Worm (Caenorhabditis elegans) whole organism, L2 larva: ENCODE results near the gene H10E21.4.

Source experiments
- F13H6.1 ChIP-seq: sonication (generic microtip); optimal IDR thresholded peaks from 2 replicates; lab custom pipeline; 2016; ENCODE audit warnings: missing genetic modification characterization, missing compliant biosample characterization
- R02D3.7 ChIP-seq: fragments of 150-350 bp; optimal IDR thresholded peaks from 2 replicates; lab custom pipeline; 2014; ENCODE audit warnings: missing biosample characterization, missing genetic modification characterization
- Y55F3AM.14 ChIP-seq: fragments of 200-800 bp; sonication (Bioruptor generic); optimal IDR thresholded peaks from 2 replicates; lab custom pipeline; 2018; ENCODE audit warnings: mild to moderate bottlenecking, missing genetic modification characterization, missing compliant biosample characterization
- ZK546.5 ChIP-seq: sonication (generic microtip); optimal IDR thresholded peaks from 2 replicates; lab custom pipeline; 2017; ENCODE audit warnings: missing biosample characterization, missing genetic modification characterization
- alr-1 ChIP-seq: fragments of 150-350 bp; optimal IDR thresholded peaks from 2 replicates; lab custom pipeline; 2014; ENCODE audit warnings: missing biosample characterization, missing genetic modification characterization
- ceh-16 ChIP-seq: fragments of 150-350 bp; optimal IDR thresholded peaks from 2 replicates; lab custom pipeline; 2014; ENCODE audit warnings: missing biosample characterization, missing genetic modification characterization
- ceh-82 ChIP-seq: fragments of 150-350 bp; optimal IDR thresholded peaks from 2 replicates; lab custom pipeline; 2014; ENCODE audit warnings: missing biosample characterization, missing genetic modification characterization
- crh-2 ChIP-seq: sonication (generic microtip); optimal IDR thresholded peaks from 2 replicates; lab custom pipeline; 2017; ENCODE audit warnings: missing biosample characterization, missing genetic modification characterization
- dmd-4 ChIP-seq: sonication (generic microtip); optimal IDR thresholded peaks from 2 replicates; lab custom pipeline; 2017; ENCODE audit warnings: missing biosample characterization, missing genetic modification characterization
- egl-27 ChIP-seq: sonication (generic microtip); optimal IDR thresholded peaks from 3 replicates; lab custom pipeline; 2017; ENCODE audit warnings: missing biosample characterization, missing genetic modification reagents, missing genetic modification characterization
- elt-1 ChIP-seq: fragments of 150-350 bp; optimal IDR thresholded peaks from 2 replicates; lab custom pipeline; 2014; ENCODE audit warnings: missing biosample characterization, missing genetic modification characterization
- elt-3 ChIP-seq: sonication (generic microtip); optimal IDR thresholded peaks from 2 replicates; lab custom pipeline; 2017; ENCODE audit warnings: missing biosample characterization, missing genetic modification characterization
- fos-1 ChIP-seq: fragments of 150-350 bp; optimal IDR thresholded peaks from 2 replicates; lab custom pipeline; 2014; ENCODE audit warnings: missing biosample characterization, missing genetic modification characterization
- gmeb-1 ChIP-seq: fragments of 150-350 bp; optimal IDR thresholded peaks from 2 replicates; lab custom pipeline; 2014; ENCODE audit warnings: missing biosample characterization, missing genetic modification characterization
- lin-11 ChIP-seq: fragments of 150-350 bp; sonication (generic microtip); optimal IDR thresholded peaks from 2 replicates; lab custom pipeline; 2014; ENCODE audit warnings: missing biosample characterization, missing genetic modification characterization, inconsistent platforms, mixed read lengths
- lin-13 ChIP-seq: fragments of 150-350 bp; optimal IDR thresholded peaks from 2 replicates; lab custom pipeline; 2014; ENCODE audit warnings: missing biosample characterization, missing genetic modification reagents, missing genetic modification characterization
- lin-39 ChIP-seq: fragments of 150-350 bp; optimal IDR thresholded peaks from 2 replicates; lab custom pipeline; 2014; ENCODE audit warnings: missing biosample characterization, missing genetic modification reagents, missing genetic modification characterization
- lsy-2 ChIP-seq, 2 experiments: fragments of 150-350 bp in 1 of 2; sonication (generic microtip) in 1 of 2; optimal IDR thresholded peaks; 2 replicates each; lab custom pipeline; 2014 to 2017; ENCODE audit warnings: missing biosample characterization in 2 of 2, missing genetic modification characterization in 2 of 2
- mab-5 ChIP-seq: fragments of 150-350 bp; optimal IDR thresholded peaks from 2 replicates; lab custom pipeline; 2014; ENCODE audit warnings: missing biosample characterization, missing genetic modification characterization
- mbf-1 ChIP-seq: sonication (generic microtip); optimal IDR thresholded peaks from 2 replicates; lab custom pipeline; 2017; ENCODE audit warnings: missing biosample characterization, missing genetic modification characterization
- mdl-1 ChIP-seq, 2 experiments: fragments of 150-350 bp in 1 of 2; sonication (generic microtip) in 1 of 2; optimal IDR thresholded peaks; 2 replicates each; lab custom pipeline; 2017; ENCODE audit warnings: missing biosample characterization in 2 of 2, missing genetic modification characterization in 2 of 2
- nhr-10 ChIP-seq: sonication (generic microtip); optimal IDR thresholded peaks from 2 replicates; lab custom pipeline; 2017; ENCODE audit warnings: missing biosample characterization, missing genetic modification characterization
- nhr-11 ChIP-seq: fragments of 150-350 bp; optimal IDR thresholded peaks from 2 replicates; lab custom pipeline; 2014; ENCODE audit warnings: missing biosample characterization, missing genetic modification characterization
- nhr-12 ChIP-seq: fragments of 150-350 bp; optimal IDR thresholded peaks from 2 replicates; lab custom pipeline; 2014; ENCODE audit warnings: missing biosample characterization, missing genetic modification characterization
- nhr-129 ChIP-seq: fragments of 150-350 bp; optimal IDR thresholded peaks from 2 replicates; lab custom pipeline; 2014; ENCODE audit warnings: missing biosample characterization, missing genetic modification characterization
- nhr-21 ChIP-seq: fragments of 150-350 bp; optimal IDR thresholded peaks from 2 replicates; lab custom pipeline; 2014; ENCODE audit warnings: missing biosample characterization, missing genetic modification characterization
- nhr-23 ChIP-seq: fragments of 150-350 bp; optimal IDR thresholded peaks from 2 replicates; lab custom pipeline; 2014; ENCODE audit warnings: missing biosample characterization, missing genetic modification reagents, missing genetic modification characterization
- nhr-237 ChIP-seq: fragments of 150-350 bp; optimal IDR thresholded peaks from 2 replicates; lab custom pipeline; 2014; ENCODE audit warnings: missing biosample characterization, missing genetic modification characterization
- nhr-25 ChIP-seq: fragments of 150-350 bp; sonication (generic microtip); optimal IDR thresholded peaks from 3 replicates; lab custom pipeline; 2014; ENCODE audit warnings: missing biosample characterization, missing genetic modification characterization
- sem-4 ChIP-seq: fragments of 150-350 bp; optimal IDR thresholded peaks from 2 replicates; lab custom pipeline; 2014; ENCODE audit warnings: missing biosample characterization, missing genetic modification reagents, missing genetic modification characterization
- skn-1 ChIP-seq: sonication (generic microtip); optimal IDR thresholded peaks from 2 replicates; lab custom pipeline; 2017; ENCODE audit warnings: missing biosample characterization, missing genetic modification characterization
- sma-3 ChIP-seq: sonication (generic microtip); optimal IDR thresholded peaks from 2 replicates; lab custom pipeline; 2016; ENCODE audit warnings: missing genetic modification reagents, missing genetic modification characterization, missing compliant biosample characterization
- sma-9 ChIP-seq, 2 experiments: fragments of 150-350 bp in 1 of 2; sonication (generic microtip) in 1 of 2; optimal IDR thresholded peaks; 2 replicates each; lab custom pipeline; 2014 to 2016; ENCODE audit warnings: missing genetic modification characterization in 2 of 2, mild to moderate bottlenecking in 1 of 2, missing biosample characterization in 1 of 2, missing compliant biosample characterization in 1 of 2, missing genetic modification reagents in 1 of 2, moderate library complexity in 1 of 2
- snpc-4 ChIP-seq: fragments of 150-350 bp; optimal IDR thresholded peaks from 2 replicates; lab custom pipeline; 2014; ENCODE audit warnings: missing biosample characterization, missing genetic modification characterization
- unc-39 ChIP-seq: fragments of 150-350 bp; optimal IDR thresholded peaks from 2 replicates; lab custom pipeline; 2014; ENCODE audit warnings: missing biosample characterization, missing genetic modification characterization
- unc-55 ChIP-seq: fragments of 150-350 bp; sonication (generic microtip); optimal IDR thresholded peaks from 3 replicates; lab custom pipeline; 2014; ENCODE audit warnings: missing biosample characterization, missing genetic modification reagents, missing genetic modification characterization
- unc-62 ChIP-seq: fragments of 150-350 bp; optimal IDR thresholded peaks from 2 replicates; lab custom pipeline; 2014; ENCODE audit warnings: missing biosample characterization, missing genetic modification reagents, missing genetic modification characterization
- zag-1 ChIP-seq: fragments of 150-350 bp; optimal IDR thresholded peaks from 2 replicates; lab custom pipeline; 2014; ENCODE audit warnings: missing biosample characterization, missing genetic modification characterization
- ztf-1 ChIP-seq: fragments of 200-800 bp; sonication (Bioruptor generic); conservative IDR thresholded peaks from 2 replicates; pipeline ENCODE4 v1.3.6; 2022; ENCODE audit warnings: missing genetic modification characterization, missing compliant biosample characterization
- ztf-11 ChIP-seq: sonication (generic microtip); optimal IDR thresholded peaks from 2 replicates; lab custom pipeline; 2017; ENCODE audit warnings: missing biosample characterization, missing genetic modification characterization
- ztf-4 ChIP-seq: fragments of 150-350 bp; optimal IDR thresholded peaks from 2 replicates; lab custom pipeline; 2014; ENCODE audit warnings: missing biosample characterization, missing genetic modification characterization

Gene H10E21.4

DNA sequence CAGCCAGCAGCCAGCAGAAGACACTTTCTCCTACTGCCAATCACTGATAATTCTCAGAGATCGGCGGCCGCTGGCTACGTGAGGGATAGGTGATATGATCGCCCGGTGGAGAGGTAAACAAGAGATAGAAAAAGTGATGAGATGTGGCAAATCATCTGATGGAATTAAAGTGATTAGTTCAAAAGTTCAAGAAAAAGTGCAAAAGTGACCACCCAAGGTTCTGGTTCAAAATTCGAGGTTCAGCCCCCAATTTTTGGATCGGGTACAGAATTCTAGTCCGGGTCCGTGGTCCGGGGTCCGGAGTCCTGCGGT, 46.1 kb upstream of the H10E21.4 start (continued):
- TF ChIP-seq elt-1 (no peak), mdl-1 (tag; optimal IDR thresholded peaks at IDR 0.05; lab: Kevin White, UChicago) (no peak), lin-11 (peak; percentile 9), ztf-4 (tag; lab: Kevin White, UChicago) (no peak), nhr-10 (tag; lab: Kevin White, UChicago) (no peak), snpc-4 (tag; lab: Kevin White, UChicago) (no peak), zag-1 (no peak), crh-2 (no peak), unc-62 (GFP tag; lab: Kevin White, UChicago) (no peak)

DNA sequence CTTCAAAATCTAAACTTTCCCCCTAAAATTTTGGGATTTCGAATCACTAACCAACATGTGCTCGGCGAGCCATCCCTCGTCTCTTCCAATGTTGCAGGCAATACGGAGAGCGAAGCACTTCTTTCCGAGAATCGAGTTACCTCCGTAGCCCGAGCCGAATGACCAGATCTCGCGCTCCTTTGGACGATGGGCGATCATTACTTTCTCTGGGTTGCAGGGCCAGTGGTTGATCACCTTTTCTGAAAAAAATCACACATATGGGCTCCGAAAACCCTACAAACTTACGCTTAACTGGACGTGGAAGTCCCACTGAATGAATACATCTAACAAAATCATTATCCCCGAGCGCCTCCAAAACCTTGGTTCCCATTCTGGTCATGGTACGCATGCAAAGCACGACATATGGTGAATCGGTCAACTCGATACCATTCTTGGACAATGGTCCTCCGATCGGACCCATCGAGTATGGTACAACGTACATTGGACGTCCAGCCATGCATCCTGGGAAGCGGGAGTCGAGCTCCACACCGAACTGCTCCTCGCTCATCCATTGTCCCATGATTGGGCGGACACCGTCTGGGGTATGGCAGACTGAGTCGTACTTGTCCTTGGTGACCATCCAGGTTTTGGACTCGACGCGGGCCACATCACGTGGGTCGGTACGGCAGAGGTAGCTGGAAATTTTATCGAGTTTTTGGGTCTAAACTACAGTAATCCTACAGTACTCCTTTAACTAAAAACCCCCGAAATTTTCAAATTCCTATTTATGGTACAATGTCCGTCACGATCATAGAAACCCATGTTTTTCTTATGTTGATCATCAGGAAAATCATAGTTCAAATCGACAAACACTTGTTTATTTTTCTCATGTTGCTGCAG, 45.5 kb upstream of the H10E21.4 start:
- TF ChIP-seq crh-2 (no peak), lsy-2 (tag; optimal IDR thresholded peaks at IDR 0.05; lab: Kevin White, UChicago) (peak in 1 of 2 experiments; percentile 29), ceh-16 (tag; lab: Kevin White, UChicago) (no peak), zag-1 (no peak), ZK546.5 (tag; lab: Kevin White, UChicago) (no peak), elt-3 (no peak), sem-4 (no peak), lin-11 (peak; percentile 9), sma-3 (no peak), Y55F3AM.14 (GFP tag; lab: Kevin White, UChicago) (no peak), lin-13 (GFP tag; lab: Kevin White, UChicago) (no peak), unc-39 (tag; lab: Kevin White, UChicago) (no peak), ztf-1 (no peak), nhr-10 (tag; lab: Kevin White, UChicago) (no peak), egl-27 (tag; lab: Kevin White, UChicago) (no peak), mbf-1 (tag; lab: Kevin White, UChicago) (no peak)

DNA sequence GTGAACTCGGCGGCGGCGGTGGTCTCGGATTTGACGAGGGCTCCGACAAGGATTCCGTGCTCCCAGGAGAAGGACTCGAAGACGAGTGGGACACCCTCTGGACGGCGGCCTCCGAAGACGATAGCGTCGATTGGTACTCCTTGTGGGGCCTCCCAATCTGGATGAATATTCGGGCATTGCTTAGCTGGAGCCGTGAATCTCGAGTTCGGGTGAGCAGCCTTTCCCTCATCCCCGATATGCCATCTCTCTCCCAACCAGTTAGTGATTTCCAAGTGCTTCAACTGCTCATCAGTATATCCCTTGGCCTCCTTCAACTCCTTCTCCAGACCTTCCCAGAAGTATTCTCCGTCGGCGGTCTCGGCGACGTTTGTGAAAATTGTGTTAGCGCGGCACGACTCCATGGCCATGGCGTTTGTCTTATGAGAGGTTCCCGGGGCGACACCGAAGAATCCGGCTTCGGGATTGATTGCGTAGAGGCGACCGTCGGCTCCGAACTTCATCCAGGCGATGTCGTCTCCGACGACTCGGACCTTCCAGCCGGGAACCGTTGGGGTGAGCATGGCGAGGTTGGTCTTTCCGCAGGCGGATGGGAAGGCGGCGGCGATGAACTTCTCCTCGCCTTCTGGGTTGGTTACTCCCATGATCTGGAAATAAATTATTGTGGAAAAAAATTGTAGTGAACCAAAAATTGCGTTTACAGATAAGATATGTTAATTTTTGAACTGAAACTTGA, 44.3 kb upstream of the H10E21.4 start:
- TF ChIP-seq ztf-1 (0 out of 2 replicates have a peak, but pooled peaks have one; percentile 33), nhr-12 (tag; lab: Kevin White, UChicago) (no peak)

DNA sequence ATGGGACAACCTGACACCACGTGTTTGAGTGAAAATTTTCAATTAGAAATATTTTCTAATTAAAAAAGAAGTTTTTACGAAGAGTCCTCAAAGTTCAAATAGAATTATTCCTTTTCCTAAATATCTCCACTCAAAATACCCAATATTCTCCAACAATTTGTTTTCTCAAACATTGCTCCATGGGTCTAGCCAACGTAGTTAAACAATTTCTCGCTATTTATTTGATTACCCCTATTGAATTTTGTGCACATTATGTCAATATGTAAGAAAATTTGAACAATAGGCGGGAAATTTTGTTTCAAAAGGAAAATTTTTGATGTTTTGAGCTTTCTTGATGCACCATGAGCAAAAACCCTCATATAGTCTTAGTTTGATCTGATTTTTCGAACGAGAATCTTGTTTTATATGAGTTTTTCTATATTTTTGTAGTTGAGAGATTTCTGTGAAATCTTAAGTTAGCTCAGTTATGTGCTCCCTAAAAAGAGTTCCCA, 43.0 kb upstream of the H10E21.4 start:
- no peak for TF ChIP-seq elt-3
- TF ChIP-seq gmeb-1 (tag; lab: Kevin White, UChicago): no peak
- TF ChIP-seq nhr-25 (tag; lab: Kevin White, UChicago): peak; percentile 48
- TF ChIP-seq nhr-10 (tag; lab: Kevin White, UChicago): no peak
- no peak for TF ChIP-seq ceh-16 (tag; lab: Kevin White, UChicago)
- no peak for TF ChIP-seq nhr-23 (tag; lab: Kevin White, UChicago)
- no peak for TF ChIP-seq nhr-21 (tag; lab: Kevin White, UChicago)
- 0 out of 2 replicates have a peak, but pooled peaks have one; percentile 69 for TF ChIP-seq ztf-1
- peak; percentile 68 for TF ChIP-seq nhr-129
- no peak for TF ChIP-seq ceh-82 (tag; lab: Kevin White, UChicago)
- TF ChIP-seq nhr-237 (tag; lab: Kevin White, UChicago): no peak
- no peak for TF ChIP-seq snpc-4 (tag; lab: Kevin White, UChicago)
- TF ChIP-seq unc-39 (tag; lab: Kevin White, UChicago): no peak
- no peak for TF ChIP-seq ZK546.5 (tag; lab: Kevin White, UChicago)
- TF ChIP-seq lsy-2 (tag; optimal IDR thresholded peaks at IDR 0.05; lab: Kevin White, UChicago): peak in 1 of 2 experiments; percentile 84
- peak; percentile 6 for TF ChIP-seq mab-5 (tag; lab: Kevin White, UChicago)
- TF ChIP-seq skn-1 (tag; lab: Kevin White, UChicago): no peak
- TF ChIP-seq sma-9 (GFP tag; optimal IDR thresholded peaks at IDR 0.05; lab: Kevin White, UChicago): peak; percentile 45
- no peak for TF ChIP-seq sma-9 (tag; optimal IDR thresholded peaks at IDR 0.05; lab: Kevin White, UChicago)
- TF ChIP-seq zag-1: peak; percentile 72
- peak; percentile 63 for TF ChIP-seq lin-13 (GFP tag; lab: Kevin White, UChicago)
- no peak for TF ChIP-seq lin-39 (tag; lab: Kevin White, UChicago)
- TF ChIP-seq sma-3: peak; percentile 6
- no peak for TF ChIP-seq nhr-12 (tag; lab: Kevin White, UChicago)
- no peak for TF ChIP-seq ztf-11 (tag; lab: Kevin White, UChicago)
- no peak for TF ChIP-seq nhr-11 (tag; lab: Kevin White, UChicago)
- no peak for TF ChIP-seq dmd-4
- no peak for TF ChIP-seq fos-1 (tag; lab: Kevin White, UChicago)
- TF ChIP-seq crh-2: peak; percentile 47
- no peak for TF ChIP-seq elt-1
- TF ChIP-seq F13H6.1 (tag; lab: Kevin White, UChicago): no peak
- TF ChIP-seq egl-27 (tag; lab: Kevin White, UChicago): no peak
- peak; percentile 37 for TF ChIP-seq unc-55 (GFP tag; lab: Kevin White, UChicago)
- no peak for TF ChIP-seq alr-1 (tag; lab: Kevin White, UChicago)
- no peak for TF ChIP-seq mdl-1 (tag; optimal IDR thresholded peaks at IDR 0.05; lab: Kevin White, UChicago)
- no peak for TF ChIP-seq unc-62 (GFP tag; lab: Kevin White, UChicago)
- peak; percentile 85 for TF ChIP-seq ztf-4 (tag; lab: Kevin White, UChicago)
- TF ChIP-seq lin-11: no peak
- TF ChIP-seq R02D3.7 (tag; lab: Kevin White, UChicago): no peak
